Worm (Caenorhabditis elegans): Measurements from ENCODE around the gene T01H3.5.

DNA sequence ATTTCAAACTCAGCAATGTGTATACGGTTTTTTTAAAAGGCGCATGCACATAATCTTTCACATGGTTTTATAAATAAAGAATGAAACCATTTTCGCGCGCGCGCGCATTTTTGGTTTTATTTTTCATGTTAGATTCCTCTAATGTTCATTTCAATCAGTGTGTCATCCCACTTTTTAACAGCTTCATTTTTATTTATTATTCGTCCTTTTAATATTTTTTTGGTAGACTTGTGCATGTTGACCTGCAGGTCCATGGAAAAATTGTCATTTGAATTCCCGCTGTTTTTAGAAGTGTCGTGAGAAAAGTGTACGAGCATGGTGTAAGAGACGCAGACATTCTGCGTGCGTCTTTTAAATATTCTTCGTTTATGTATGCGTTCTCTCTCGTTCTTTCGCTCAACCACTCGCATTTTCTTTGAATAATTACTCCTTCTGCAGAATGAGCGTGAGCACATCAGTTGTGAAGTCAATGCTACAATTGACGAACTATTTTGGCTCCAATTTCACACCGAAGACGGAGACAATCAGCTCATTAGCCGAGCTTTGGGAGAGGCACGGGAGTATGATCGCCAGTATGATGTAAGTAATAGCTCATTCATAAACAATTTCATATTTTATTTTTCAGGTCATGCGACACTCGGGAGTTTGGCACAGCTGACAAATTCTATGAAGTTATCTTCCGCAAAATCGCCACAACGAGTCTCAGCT, 19.0 kb upstream of the T01H3.5 start, which contains the start of gene lin-5:
- no peak for TF ChIP-seq egl-27 (tag; optimal IDR thresholded peaks at IDR 0.05)
- TF ChIP-seq snpc-4 (tag; optimal IDR thresholded peaks at IDR 0.05) = no peak
- TF ChIP-seq unc-39 (tag; optimal IDR thresholded peaks at IDR 0.05) = no peak
- TF ChIP-seq ztf-11 (tag; optimal IDR thresholded peaks at IDR 0.05) = no peak
- no peak for TF ChIP-seq ama-1 (optimal IDR thresholded peaks at IDR 0.05)
- TF ChIP-seq unc-62 (GFP tag; optimal IDR thresholded peaks at IDR 0.05) = no peak
- TF ChIP-seq nhr-11 (tag; optimal IDR thresholded peaks at IDR 0.05) = no peak
- TF ChIP-seq elt-1 (tag; optimal IDR thresholded peaks at IDR 0.05) = no peak
- TF ChIP-seq nhr-77 (tag; optimal IDR thresholded peaks at IDR 0.05) = no peak
- no peak for TF ChIP-seq skn-1 (tag; optimal IDR thresholded peaks at IDR 0.05)
- no peak for TF ChIP-seq zag-1 (tag; optimal IDR thresholded peaks at IDR 0.05)
- TF ChIP-seq unc-55 (GFP tag; optimal IDR thresholded peaks at IDR 0.05) = peak; percentile 89
- TF ChIP-seq nhr-10 (tag; optimal IDR thresholded peaks at IDR 0.05) = no peak
- no peak for TF ChIP-seq lin-39 (tag; optimal IDR thresholded peaks at IDR 0.05)

Measured in whole organism, L2 larva.